Worm (Caenorhabditis elegans): ENCODE data around the gene droe-8.

droe-8 gene

ce11 chrV:8730991-8731390 lies 4.7 kb downstream of the droe-8 start:
- TF ChIP-seq elt-2 (tag; optimal IDR thresholded peaks at IDR 0.05) (peak; percentile 21), nhr-76 (tag; optimal IDR thresholded peaks at IDR 0.05) (no peak)

- TF ChIP-seq F16B12.6 (tag; optimal IDR thresholded peaks at IDR 0.05) (no peak), elt-2 (tag; optimal IDR thresholded peaks at IDR 0.05) (peak; percentile 36), isw-1 (GFP tag; IDR thresholded peaks at IDR 0.05) (no peak), ces-1 (GFP tag; optimal IDR thresholded peaks at IDR 0.05) (no peak)
Observed at ce11 chrV:8732934-8733333, 6.6 kb downstream of the droe-8 start, which contains the start of gene ZC196.4. Gene ZC196.4 (plus strand): TSS chrV:8733106.

ce11 chrV:8736369-8736768 lies 10.0 kb downstream of the droe-8 start, which contains the start of gene ZC196.3:
Gene ZC196.3 (plus strand): TSS chrV:8736669.
- TF ChIP-seq F16B12.6 (tag; optimal IDR thresholded peaks at IDR 0.05) (no peak), ceh-63 (GFP tag; optimal IDR thresholded peaks at IDR 0.05) (no peak), fos-1 (tag; optimal IDR thresholded peaks at IDR 0.05) (no peak), nhr-85 (tag) (no peak), nhr-47 (tag; optimal IDR thresholded peaks at IDR 0.05) (no peak), nhr-20 (tag; optimal IDR thresholded peaks at IDR 0.05) (no peak), tlp-1 (tag; optimal IDR thresholded peaks at IDR 0.05) (no peak), snpc-4 (tag; optimal IDR thresholded peaks at IDR 0.05) (no peak)

ce11 chrV:8739136-8739535 lies 12.8 kb downstream of the droe-8 start, which contains the start of gene ZC196.2:
Gene ZC196.2 (plus strand): TSS chrV:8739436.
- TF ChIP-seq ets-5 (GFP tag; IDR thresholded peaks at IDR 0.05) (no peak), unc-98 (GFP tag; IDR thresholded peaks at IDR 0.05) (no peak), nhr-20 (tag; optimal IDR thresholded peaks at IDR 0.05) (no peak), jun-1 (tag; optimal IDR thresholded peaks at IDR 0.05) (no peak), xbp-1 (tag; optimal IDR thresholded peaks at IDR 0.05) (no peak)

DNA sequence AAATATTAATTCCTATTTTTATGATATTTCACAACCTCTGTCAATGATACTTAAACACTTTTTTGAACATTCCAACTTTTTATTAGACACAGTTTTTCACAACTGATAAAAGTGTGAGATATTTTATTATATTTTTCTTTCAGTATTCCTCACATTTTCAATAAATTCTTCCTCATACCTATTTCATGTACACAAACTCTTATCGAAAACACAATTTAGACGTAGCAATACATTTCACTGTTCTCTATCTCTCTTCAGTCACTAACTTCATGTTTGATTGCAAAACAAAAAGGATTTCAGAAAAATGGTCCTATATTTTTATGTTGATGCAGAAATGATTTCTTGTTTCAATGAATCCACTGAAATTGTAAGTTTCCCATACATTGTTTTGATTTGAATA lies 19.5 kb downstream of the droe-8 start, which contains the start of gene B0507.6:
B0507.6 (plus strand) TSS at position 301 of the 400 bp plus-strand sequence.
- TF ChIP-seq nhr-237 (tag; optimal IDR thresholded peaks at IDR 0.05) (no peak), unc-130 (tag; optimal IDR thresholded peaks at IDR 0.05) (no peak), ceh-82 (tag; optimal IDR thresholded peaks at IDR 0.05) (no peak), nhr-20 (tag; optimal IDR thresholded peaks at IDR 0.05) (no peak), nhr-71 (tag; optimal IDR thresholded peaks at IDR 0.05) (no peak), irx-1 (tag; optimal IDR thresholded peaks at IDR 0.05) (no peak), lir-3 (tag; optimal IDR thresholded peaks at IDR 0.05; ENCODE audit: poor library complexity) (no peak), unc-30 (tag; optimal IDR thresholded peaks at IDR 0.05) (no peak), nhr-90 (tag; optimal IDR thresholded peaks at IDR 0.05; ENCODE audit: poor library complexity) (no peak), fos-1 (tag; optimal IDR thresholded peaks at IDR 0.05) (no peak), nhr-11 (tag; optimal IDR thresholded peaks at IDR 0.05) (no peak), mdl-1 (tag; optimal IDR thresholded peaks at IDR 0.05) (no peak)

DNA sequence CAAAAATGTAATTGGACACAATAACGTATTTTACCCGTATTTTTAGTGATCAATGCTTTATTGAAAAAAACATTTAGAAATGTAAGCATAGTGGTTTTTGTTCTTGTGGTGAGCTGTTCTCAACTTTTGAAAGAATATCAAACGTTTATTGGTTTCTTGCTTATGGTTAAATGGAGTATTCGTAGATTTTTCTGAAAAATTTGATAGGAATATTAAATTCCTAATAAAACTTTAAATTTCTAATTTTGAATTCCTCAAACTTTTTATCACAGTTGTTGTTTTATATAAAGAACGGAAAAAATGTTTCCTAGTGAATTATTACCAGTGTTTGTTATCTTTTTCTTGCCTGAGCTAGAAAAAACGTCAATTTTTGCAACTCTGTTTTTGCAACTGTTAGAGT lies 27.1 kb downstream of the droe-8 start, which contains the start of gene B0507.5:
B0507.5 (plus strand) TSS at position 301 of the 400 bp plus-strand sequence.
- TF ChIP-seq C04F5.9 (tag; optimal IDR thresholded peaks at IDR 0.05) = no peak
- TF ChIP-seq ceh-90 (tag; optimal IDR thresholded peaks at IDR 0.05) = no peak
- TF ChIP-seq C16A3.4 (tag; optimal IDR thresholded peaks at IDR 0.05) = no peak
- TF ChIP-seq mdl-1 (tag; optimal IDR thresholded peaks at IDR 0.05) = no peak
- TF ChIP-seq unc-98 (GFP tag; IDR thresholded peaks at IDR 0.05) = no peak
- TF ChIP-seq snpc-4 (tag; optimal IDR thresholded peaks at IDR 0.05) = no peak
- no peak for TF ChIP-seq aly-2 (tag; optimal IDR thresholded peaks at IDR 0.05)
- TF ChIP-seq nhr-28 (tag; optimal IDR thresholded peaks at IDR 0.05) = no peak
- no peak for TF ChIP-seq nhr-71 (tag; optimal IDR thresholded peaks at IDR 0.05)
- TF ChIP-seq egl-13 (tag; optimal IDR thresholded peaks at IDR 0.05) = no peak
- no peak for TF ChIP-seq unc-130 (tag; optimal IDR thresholded peaks at IDR 0.05)
- TF ChIP-seq ztf-4 (tag; optimal IDR thresholded peaks at IDR 0.05) = no peak
- TF ChIP-seq jun-1 (tag; optimal IDR thresholded peaks at IDR 0.05) = no peak
- no peak for TF ChIP-seq xbp-1 (tag; optimal IDR thresholded peaks at IDR 0.05)

All from whole organism, L1 larva.